Worm (Caenorhabditis elegans): Measurements from ENCODE around the gene rml-3.

The rml-3 gene

ce11 chrX:6230669-6231068, 8.2 kb downstream of the rml-3 start, which contains the start of gene lite-1:
lite-1 (minus strand) TSS chrX:6230769.
- no peak for TF ChIP-seq dve-1 (tag; optimal IDR thresholded peaks at IDR 0.05)

ce11 chrX:6224841-6225240, 14.0 kb downstream of the rml-3 start:
- no peak for TF ChIP-seq ceh-30 (tag; optimal IDR thresholded peaks at IDR 0.05)
- TF ChIP-seq unc-55 (GFP tag; optimal IDR thresholded peaks at IDR 0.05): peak; percentile 95
- no peak for TF ChIP-seq ceh-22 (tag; optimal IDR thresholded peaks at IDR 0.05)
- TF ChIP-seq K09A11.1 (tag; optimal IDR thresholded peaks at IDR 0.05; ENCODE audit: insufficient read depth): no peak
- TF ChIP-seq hlh-8 (tag; optimal IDR thresholded peaks at IDR 0.05): peak; percentile 7
- peak; percentile 6 for TF ChIP-seq sdc-2 (tag; optimal IDR thresholded peaks at IDR 0.05)
- no peak for TF ChIP-seq nfya-1 (tag; optimal IDR thresholded peaks at IDR 0.05)
- peak; percentile 11 for TF ChIP-seq rnt-1 (tag; optimal IDR thresholded peaks at IDR 0.05)

- no peak for TF ChIP-seq zip-5 (tag; optimal IDR thresholded peaks at IDR 0.05)
- TF ChIP-seq ceh-2 (tag; optimal IDR thresholded peaks at IDR 0.05): no peak
- no peak for TF ChIP-seq unc-55 (GFP tag; optimal IDR thresholded peaks at IDR 0.05)
- TF ChIP-seq nhr-11 (tag; optimal IDR thresholded peaks at IDR 0.05): no peak
- TF ChIP-seq hlh-8 (tag; optimal IDR thresholded peaks at IDR 0.05): no peak
- TF ChIP-seq tbx-2 (tag; optimal IDR thresholded peaks at IDR 0.05): no peak
- TF ChIP-seq Y22D7AL.16 (tag; optimal IDR thresholded peaks at IDR 0.05): no peak
- TF ChIP-seq gmeb-2 (tag; optimal IDR thresholded peaks at IDR 0.05): no peak
- no peak for TF ChIP-seq sox-4 (tag; optimal IDR thresholded peaks at IDR 0.05)
- TF ChIP-seq ref-2 (tag; optimal IDR thresholded peaks at IDR 0.05): no peak
Observed at ce11 chrX:6221097-6221496, 17.8 kb downstream of the rml-3 start.

- TF ChIP-seq ceh-34 (tag; optimal IDR thresholded peaks at IDR 0.05) (peak; percentile 32), ceh-2 (tag; optimal IDR thresholded peaks at IDR 0.05) (no peak), ceh-24 (tag; optimal IDR thresholded peaks at IDR 0.05) (peak; percentile 4), fkh-10 (GFP tag; optimal IDR thresholded peaks at IDR 0.05) (no peak), ttx-3 (tag; optimal IDR thresholded peaks at IDR 0.05) (peak; percentile 22), ceh-45 (GFP tag; IDR thresholded peaks at IDR 0.05) (peak; percentile 53; the same call in 1 of the 2 replicates), F13H6.1 (tag; optimal IDR thresholded peaks at IDR 0.05) (peak; percentile 13), fax-1 (tag; optimal IDR thresholded peaks at IDR 0.05) (peak; percentile 48), hlh-15 (tag; optimal IDR thresholded peaks at IDR 0.05) (peak; percentile 35), Y22D7AL.16 (tag; optimal IDR thresholded peaks at IDR 0.05) (no peak), C38D4.7 (GFP tag; optimal IDR thresholded peaks at IDR 0.05) (peak; percentile 50), syd-9 (tag; optimal IDR thresholded peaks at IDR 0.05) (peak; percentile 52), ref-2 (tag; optimal IDR thresholded peaks at IDR 0.05) (peak; percentile 42), T23F11.4 (GFP tag; optimal IDR thresholded peaks at IDR 0.05) (peak; percentile 53), che-1 (tag; optimal IDR thresholded peaks at IDR 0.05) (peak; percentile 62), hlh-13 (GFP tag; optimal IDR thresholded peaks at IDR 0.05) (peak; percentile 35), dve-1 (tag; optimal IDR thresholded peaks at IDR 0.05) (peak; percentile 63), sox-2 (GFP tag; IDR thresholded peaks at IDR 0.05) (no peak), sdc-2 (tag; optimal IDR thresholded peaks at IDR 0.05) (peak; percentile 33), gmeb-2 (tag; optimal IDR thresholded peaks at IDR 0.05) (peak; percentile 40), pha-4 (tag; optimal IDR thresholded peaks at IDR 0.05) (no peak), ceh-18 (tag; optimal IDR thresholded peaks at IDR 0.05) (peak; percentile 61), dmd-4 (tag; optimal IDR thresholded peaks at IDR 0.05; ENCODE audit: borderline replicate concordance) (no peak), pha-2 (tag; optimal IDR thresholded peaks at IDR 0.05) (no peak), madf-2 (tag; optimal IDR thresholded peaks at IDR 0.05) (peak; percentile 47), pqm-1 (tag; optimal IDR thresholded peaks at IDR 0.05) (no peak), lin-11 (tag; optimal IDR thresholded peaks at IDR 0.05) (peak; percentile 35), eyg-1 (tag; optimal IDR thresholded peaks at IDR 0.05) (no peak), hlh-30 (tag; optimal IDR thresholded peaks at IDR 0.05; ENCODE audit: insufficient read depth) (no peak), odd-2 (tag; optimal IDR thresholded peaks at IDR 0.05) (no peak), nfya-1 (tag; optimal IDR thresholded peaks at IDR 0.05) (no peak), unc-42 (tag; optimal IDR thresholded peaks at IDR 0.05) (no peak), K09A11.1 (tag; optimal IDR thresholded peaks at IDR 0.05; ENCODE audit: insufficient read depth) (no peak), ceh-48 (tag; optimal IDR thresholded peaks at IDR 0.05) (no peak), ceh-14 (tag; optimal IDR thresholded peaks at IDR 0.05) (peak; percentile 45), elt-2 (tag; optimal IDR thresholded peaks at IDR 0.05) (peak; percentile 36), fkh-6 (tag; optimal IDR thresholded peaks at IDR 0.05) (peak; percentile 2)
Observed at ce11 chrX:6219892-6220291, 19.0 kb downstream of the rml-3 start.
